Fruit fly (Drosophila melanogaster): ENCODE data around the gene CG31345.

The CG31345 gene

dm6 chr3R:12783152-12783551 lies 33.7 kb downstream of the CG31345 start, which contains the start of gene beat-Vc:
Gene beat-Vc (minus strand): TSS chr3R:12783216.
- TF ChIP-seq Snoo (tag; optimal IDR thresholded peaks at IDR 0.05) (no peak), CG17806 (tag; optimal IDR thresholded peaks at IDR 0.05) (no peak), gl (tag; optimal IDR thresholded peaks at IDR 0.05) (no peak), Pif1B (GFP tag; optimal IDR thresholded peaks at IDR 0.05) (no peak), D1 (tag; optimal IDR thresholded peaks at IDR 0.05) (no peak), CG13204 (GFP tag; optimal IDR thresholded peaks at IDR 0.05) (no peak)

Data from whole organism, pupa.